Worm (Caenorhabditis elegans): ENCODE data around the gene cyp-25A4.
A peak's percentile ranks its signal among the peaks of the same experiment; 100 is the strongest.

Gene cyp-25A4

ce11 chrIII:3801379-3801894 is 50.4 kb downstream of the cyp-25A4 start (continued):
- TF ChIP-seq dmd-4 (tag; optimal IDR thresholded peaks at IDR 0.05; ENCODE audit: borderline replicate concordance) (peak; percentile 81), ttx-3 (tag; optimal IDR thresholded peaks at IDR 0.05) (no peak), ceh-18 (tag; optimal IDR thresholded peaks at IDR 0.05) (peak; percentile 96), ceh-6 (GFP tag; optimal IDR thresholded peaks at IDR 0.05) (no peak), rnt-1 (tag; optimal IDR thresholded peaks at IDR 0.05) (peak; percentile 96), eyg-1 (tag; optimal IDR thresholded peaks at IDR 0.05) (no peak), pat-9 (tag; optimal IDR thresholded peaks at IDR 0.05) (peak; percentile 43), zip-5 (tag; optimal IDR thresholded peaks at IDR 0.05) (no peak), fkh-10 (GFP tag; optimal IDR thresholded peaks at IDR 0.05) (no peak), nhr-232 (tag; optimal IDR thresholded peaks at IDR 0.05) (no peak), gmeb-2 (tag; optimal IDR thresholded peaks at IDR 0.05) (no peak), ceh-9 (tag; optimal IDR thresholded peaks at IDR 0.05) (no peak), pqm-1 (tag; optimal IDR thresholded peaks at IDR 0.05) (peak; percentile 13), mec-3 (tag; optimal IDR thresholded peaks at IDR 0.05; ENCODE audit: borderline replicate concordance) (no peak), ceh-30 (tag; optimal IDR thresholded peaks at IDR 0.05) (peak; percentile 94), pax-1 (tag; optimal IDR thresholded peaks at IDR 0.05) (peak; percentile 78), hlh-8 (tag; optimal IDR thresholded peaks at IDR 0.05) (peak; percentile 37), tbx-2 (tag; optimal IDR thresholded peaks at IDR 0.05) (peak; percentile 86), pha-4 (tag; optimal IDR thresholded peaks at IDR 0.05) (no peak), nhr-11 (tag; optimal IDR thresholded peaks at IDR 0.05) (no peak), ceh-34 (tag; optimal IDR thresholded peaks at IDR 0.05) (peak; percentile 93), ets-4 (tag; optimal IDR thresholded peaks at IDR 0.05) (peak; percentile 78), pha-2 (tag; optimal IDR thresholded peaks at IDR 0.05) (no peak), hlh-13 (GFP tag; optimal IDR thresholded peaks at IDR 0.05) (no peak), fkh-6 (tag; optimal IDR thresholded peaks at IDR 0.05) (no peak), F13H6.1 (tag; optimal IDR thresholded peaks at IDR 0.05) (peak; percentile 85), ref-2 (tag; optimal IDR thresholded peaks at IDR 0.05) (peak; percentile 91), sox-4 (tag; optimal IDR thresholded peaks at IDR 0.05) (peak; percentile 18), lim-6 (tag; optimal IDR thresholded peaks at IDR 0.05) (peak; percentile 37), che-1 (tag; optimal IDR thresholded peaks at IDR 0.05) (no peak), ceh-2 (tag; optimal IDR thresholded peaks at IDR 0.05) (peak; percentile 79), ceh-31 (tag; optimal IDR thresholded peaks at IDR 0.05) (peak; percentile 92), ceh-14 (tag; optimal IDR thresholded peaks at IDR 0.05) (peak; percentile 31), tbx-7 (tag; optimal IDR thresholded peaks at IDR 0.05) (peak; percentile 20), elt-2 (tag; optimal IDR thresholded peaks at IDR 0.05) (no peak), ama-1 (optimal IDR thresholded peaks at IDR 0.05) (peak; percentile 30), pros-1 (tag; optimal IDR thresholded peaks at IDR 0.05) (peak; percentile 95), elt-4 (tag; optimal IDR thresholded peaks at IDR 0.05) (no peak), unc-86 (tag; optimal IDR thresholded peaks at IDR 0.05) (peak; percentile 62), sdc-2 (tag; optimal IDR thresholded peaks at IDR 0.05) (peak; percentile 53), ceh-24 (tag; optimal IDR thresholded peaks at IDR 0.05) (no peak), unc-42 (tag; optimal IDR thresholded peaks at IDR 0.05) (peak; percentile 85), nfya-1 (tag; optimal IDR thresholded peaks at IDR 0.05) (peak; percentile 98)

ce11 chrIII:3800934-3801252 is 51.0 kb downstream of the cyp-25A4 start:
- TF ChIP-seq unc-55 (GFP tag; optimal IDR thresholded peaks at IDR 0.05) (no peak), Y22D7AL.16 (tag; optimal IDR thresholded peaks at IDR 0.05) (no peak), K02D7.2 (tag; optimal IDR thresholded peaks at IDR 0.05) (no peak), hlh-30 (tag; optimal IDR thresholded peaks at IDR 0.05; ENCODE audit: insufficient read depth) (no peak), sox-2 (GFP tag; IDR thresholded peaks at IDR 0.05) (no peak)

Data from whole organism, late embryonic.